Worm (Caenorhabditis elegans): Measurements from ENCODE around the gene tat-1.

ce11 chrIII:12372080-12373065 lies 49.1 kb downstream of the tat-1 start:
- no peak for TF ChIP-seq skn-1 (tag; optimal IDR thresholded peaks at IDR 0.05)
- TF ChIP-seq R02D3.7 (tag; optimal IDR thresholded peaks at IDR 0.05) = no peak
- TF ChIP-seq pqm-1 (tag; optimal IDR thresholded peaks at IDR 0.05) = no peak
- TF ChIP-seq ceh-82 (tag; optimal IDR thresholded peaks at IDR 0.05) = no peak
- no peak for TF ChIP-seq snpc-4 (tag; optimal IDR thresholded peaks at IDR 0.05)
- TF ChIP-seq ama-1 (optimal IDR thresholded peaks at IDR 0.05) = no peak

Measured in whole organism, L3 larva.